Worm (Caenorhabditis elegans) whole organism, young adult: Measurements from ENCODE around the gene B0464.9.

Source experiments
- B0336.3 ChIP-seq: fragments of 200-800 bp; sonication (Bioruptor generic); IDR thresholded peaks from 2 replicates; pipeline ENCODE4 v1.3.6; 2022; ENCODE audit warnings: missing genetic modification characterization, missing compliant biosample characterization
- F33H1.4 ChIP-seq: fragments of 200-800 bp; sonication (Bioruptor generic); IDR thresholded peaks from 2 replicates; pipeline ENCODE4 v1.3.6; 2022; ENCODE audit warnings: missing genetic modification reagents, missing genetic modification characterization, missing compliant biosample characterization
- F49E8.2 ChIP-seq: sonication (generic microtip); optimal IDR thresholded peaks from 3 replicates; lab custom pipeline; 2017; ENCODE audit warnings: missing genetic modification characterization, mild to moderate bottlenecking, missing compliant biosample characterization, antibody characterized with exemption, moderate library complexity; ENCODE audit not compliant: insufficient read depth
- F52B5.7 ChIP-seq: sonication (generic microtip); optimal IDR thresholded peaks from 2 replicates; lab custom pipeline; 2016; ENCODE audit warnings: mild to moderate bottlenecking, missing genetic modification characterization, missing compliant biosample characterization
- K11D2.4 ChIP-seq: fragments of 200-800 bp; sonication (Bioruptor generic); IDR thresholded peaks from 2 replicates; pipeline ENCODE4 v1.3.6; 2022; ENCODE audit warnings: missing genetic modification reagents, missing genetic modification characterization, missing compliant biosample characterization
- K12H6.12 ChIP-seq: fragments of 200-800 bp; sonication (Bioruptor generic); optimal IDR thresholded peaks from 2 replicates; lab custom pipeline; 2018; ENCODE audit warnings: mild to moderate bottlenecking, missing genetic modification characterization, missing compliant biosample characterization
- T07F8.4 ChIP-seq: sonication (generic microtip); optimal IDR thresholded peaks from 2 replicates; lab custom pipeline; 2016; ENCODE audit warnings: mild to moderate bottlenecking, missing genetic modification characterization, moderate library complexity, missing compliant biosample characterization
- Y53F4B.3 ChIP-seq: fragments of 200-800 bp; sonication (Bioruptor generic); IDR thresholded peaks from 2 replicates; pipeline ENCODE4 v1.3.6; 2022; ENCODE audit warnings: missing genetic modification reagents, missing genetic modification characterization, missing compliant biosample characterization
- ZK185.1 ChIP-seq: sonication (generic microtip); optimal IDR thresholded peaks from 2 replicates; lab custom pipeline; 2016; ENCODE audit warnings: mild to moderate bottlenecking, missing genetic modification characterization, missing compliant biosample characterization; ENCODE audit not compliant: poor library complexity, severe bottlenecking
- akir-1 ChIP-seq: fragments of 200-800 bp; sonication (Bioruptor generic); optimal IDR thresholded peaks from 2 replicates; lab custom pipeline; 2018; ENCODE audit warnings: mild to moderate bottlenecking, missing genetic modification characterization, moderate library complexity, missing compliant biosample characterization
- ama-1 ChIP-seq, 3 experiments: fragments of 150-350 bp in 1 of 3; sonication (generic microtip) in 2 of 3; optimal IDR thresholded peaks; 2 replicates each; lab custom pipeline; 2014 to 2018; ENCODE audit warnings: missing biosample characterization in 2 of 3, missing genetic modification characterization in 2 of 3, missing genetic modification reagents in 2 of 3
- atf-7 ChIP-seq: sonication (generic microtip); optimal IDR thresholded peaks from 2 replicates; lab custom pipeline; 2017; ENCODE audit warnings: mild to moderate bottlenecking, missing genetic modification characterization, missing compliant biosample characterization
- athp-1 ChIP-seq: sonication (generic microtip); optimal IDR thresholded peaks from 2 replicates; lab custom pipeline; 2017; ENCODE audit warnings: mild to moderate bottlenecking, missing genetic modification characterization, missing compliant biosample characterization
- bed-1 ChIP-seq: fragments of 200-800 bp; sonication (Bioruptor generic); IDR thresholded peaks from 2 replicates; pipeline ENCODE4 v1.3.6; 2022; ENCODE audit warnings: missing genetic modification reagents, missing genetic modification characterization, missing compliant biosample characterization
- cebp-1 ChIP-seq, 2 experiments: fragments of 200-800 bp in 1 of 2; sonication (Bioruptor generic) in 1 of 2; sonication (generic microtip) in 1 of 2; IDR thresholded peaks in 1 of 2; optimal IDR thresholded peaks in 1 of 2; 2 replicates each; pipeline versions ENCODE4 v1.3.6 to Lab custom; 2017 to 2022; ENCODE audit warnings: missing compliant biosample characterization in 2 of 2, missing genetic modification characterization in 2 of 2, mild to moderate bottlenecking in 1 of 2, missing genetic modification reagents in 1 of 2, moderate library complexity in 1 of 2
- ceh-100 ChIP-seq: fragments of 200-800 bp; sonication (Bioruptor generic); IDR thresholded peaks from 2 replicates; pipeline ENCODE4 v1.3.6; 2022; ENCODE audit warnings: missing genetic modification reagents, missing genetic modification characterization, missing compliant biosample characterization
- dox-1 ChIP-seq: fragments of 200-800 bp; sonication (Bioruptor generic); IDR thresholded peaks from 2 replicates; pipeline ENCODE4 v1.3.6; 2022; ENCODE audit warnings: missing genetic modification reagents, missing genetic modification characterization, missing compliant biosample characterization
- egrh-3 ChIP-seq: fragments of 200-800 bp; sonication (Bioruptor generic); IDR thresholded peaks from 2 replicates; pipeline ENCODE4 v1.3.6; 2022; ENCODE audit warnings: missing genetic modification reagents, missing genetic modification characterization, missing compliant biosample characterization
- lin-35 ChIP-seq, 3 experiments: fragments of 150-350 bp in 2 of 3; sonication (generic microtip) in 1 of 3; optimal IDR thresholded peaks; 2 replicates each; lab custom pipeline; 2014 to 2018; ENCODE audit warnings: missing biosample characterization in 3 of 3, missing genetic modification characterization in 3 of 3, missing genetic modification reagents in 3 of 3
- lin-54 ChIP-seq: fragments of 200-800 bp; sonication (Bioruptor generic); optimal IDR thresholded peaks from 2 replicates; lab custom pipeline; 2018; ENCODE audit warnings: mild to moderate bottlenecking, missing genetic modification characterization, missing compliant biosample characterization
- lsl-1 ChIP-seq: fragments of 200-800 bp; sonication (Bioruptor generic); optimal IDR thresholded peaks from 2 replicates; lab custom pipeline; 2018; ENCODE audit warnings: mild to moderate bottlenecking, missing genetic modification characterization, moderate library complexity, missing compliant biosample characterization
- lsy-27 ChIP-seq: sonication (generic microtip); optimal IDR thresholded peaks from 2 replicates; lab custom pipeline; 2017; ENCODE audit warnings: missing genetic modification characterization, mild to moderate bottlenecking, missing compliant biosample characterization, antibody characterized with exemption, missing genotype, borderline replicate concordance; ENCODE audit not compliant: insufficient read depth
- madf-6 ChIP-seq: fragments of 200-800 bp; sonication (Bioruptor generic); IDR thresholded peaks from 2 replicates; pipeline ENCODE4 v1.3.6; 2022; ENCODE audit warnings: missing genetic modification reagents, missing genetic modification characterization, missing compliant biosample characterization
- madf-8 ChIP-seq: fragments of 200-800 bp; sonication (Bioruptor generic); conservative IDR thresholded peaks from 2 replicates; pipeline ENCODE4 v1.3.6; 2022; ENCODE audit warnings: missing genetic modification reagents, missing genetic modification characterization, missing compliant biosample characterization
- mcd-1 ChIP-seq: fragments of 200-800 bp; sonication (Bioruptor generic); IDR thresholded peaks from 2 replicates; pipeline ENCODE4 v1.3.6; 2022; ENCODE audit warnings: missing genetic modification reagents, missing genetic modification characterization, missing compliant biosample characterization
- nhr-80 ChIP-seq: sonication (generic microtip); optimal IDR thresholded peaks from 2 replicates; lab custom pipeline; 2016; ENCODE audit warnings: missing genetic modification characterization, missing compliant biosample characterization
- pbrm-1 ChIP-seq: fragments of 200-800 bp; sonication (Bioruptor generic); IDR thresholded peaks from 2 replicates; pipeline ENCODE4 v1.3.6; 2022; ENCODE audit warnings: missing genetic modification reagents, missing genetic modification characterization, missing compliant biosample characterization
- rec-8 ChIP-seq, 2 experiments: sonication (generic microtip); optimal IDR thresholded peaks; 2 replicates each; lab custom pipeline; 2016; ENCODE audit warnings: mild to moderate bottlenecking in 2 of 2, missing genetic modification characterization in 2 of 2, missing genetic modification reagents in 2 of 2, missing genotype in 2 of 2, missing biosample characterization in 1 of 2, missing compliant biosample characterization in 1 of 2, moderate library complexity in 1 of 2
- repo-1 ChIP-seq: sonication (generic microtip); optimal IDR thresholded peaks from 2 replicates; lab custom pipeline; 2017; ENCODE audit warnings: mild to moderate bottlenecking, missing genetic modification characterization, missing compliant biosample characterization
- snpc-1.3 ChIP-seq: sonication (generic microtip); optimal IDR thresholded peaks from 2 replicates; lab custom pipeline; 2017; ENCODE audit warnings: missing genetic modification characterization, mild to moderate bottlenecking, missing compliant biosample characterization, antibody characterized with exemption, moderate library complexity, missing genotype, missing genetic modification reagents; ENCODE audit not compliant: insufficient read depth
- snpc-3.4 ChIP-seq: sonication (generic microtip); optimal IDR thresholded peaks from 2 replicates; lab custom pipeline; 2017; ENCODE audit warnings: missing genetic modification characterization, mild to moderate bottlenecking, missing compliant biosample characterization, antibody characterized with exemption, moderate library complexity, missing genotype, missing genetic modification reagents
- snpc-4 ChIP-seq, 5 experiments: fragments of 150-350 bp in 1 of 5; sonication (generic microtip) in 4 of 5; optimal IDR thresholded peaks; 2 replicates each; lab custom pipeline; 2014 to 2018; ENCODE audit warnings: missing genetic modification characterization in 5 of 5, missing biosample characterization in 3 of 5, antibody characterized with exemption in 2 of 5, mild to moderate bottlenecking in 2 of 5, missing compliant biosample characterization in 2 of 5, missing genotype in 2 of 5, moderate library complexity in 2 of 5, missing genetic modification reagents in 1 of 5
- sptf-2 ChIP-seq: fragments of 200-800 bp; sonication (Bioruptor generic); optimal IDR thresholded peaks from 2 replicates; lab custom pipeline; 2018; ENCODE audit warnings: mild to moderate bottlenecking, missing genetic modification characterization, missing compliant biosample characterization
- tbx-9 ChIP-seq: sonication (generic microtip); optimal IDR thresholded peaks from 2 replicates; lab custom pipeline; 2016; ENCODE audit warnings: borderline replicate concordance, missing genetic modification characterization, inconsistent platforms, missing compliant biosample characterization
- tlf-1 ChIP-seq: fragments of 200-800 bp; sonication (Bioruptor generic); optimal IDR thresholded peaks from 2 replicates; lab custom pipeline; 2018; ENCODE audit warnings: mild to moderate bottlenecking, missing genetic modification characterization, missing compliant biosample characterization
- unc-130 ChIP-seq: sonication (generic microtip); optimal IDR thresholded peaks from 2 replicates; lab custom pipeline; 2016; ENCODE audit warnings: missing genetic modification reagents, missing genetic modification characterization, missing compliant biosample characterization
- zfh-2 ChIP-seq: fragments of 200-800 bp; sonication (Bioruptor generic); conservative IDR thresholded peaks from 2 replicates; pipeline ENCODE4 v1.3.6; 2022; ENCODE audit warnings: missing genetic modification reagents, missing genetic modification characterization, missing compliant biosample characterization
- ztf-18 ChIP-seq: sonication (generic microtip); optimal IDR thresholded peaks from 2 replicates; lab custom pipeline; 2016; ENCODE audit warnings: missing genotype, mild to moderate bottlenecking, missing genetic modification characterization, missing compliant biosample characterization
- ztf-22 ChIP-seq: fragments of 200-800 bp; sonication (Bioruptor generic); optimal IDR thresholded peaks from 2 replicates; lab custom pipeline; 2018; ENCODE audit warnings: mild to moderate bottlenecking, missing genetic modification characterization, moderate library complexity, missing compliant biosample characterization

B0464.9 gene

ce11 chrIII:9467095-9467494 lies 1.5 kb downstream of the B0464.9 start, which contains the start of gene baf-1 (continued):
- peak; percentile 15 for TF ChIP-seq snpc-1.3
- peak; percentile 76 for TF ChIP-seq dox-1 (GFP tag; lab: Robert Waterston, UW)
- peak; percentile 25 for TF ChIP-seq unc-130 (GFP tag; lab: Kevin White, UChicago)
- TF ChIP-seq madf-8 (GFP tag; lab: Robert Waterston, UW), result 0 out of 2 replicates have a peak, but pooled peaks have one; percentile 15
- TF ChIP-seq lin-35 (GFP tag; optimal IDR thresholded peaks at IDR 0.05; lab: Kevin White, UChicago), result peak in 1 of 3 experiments; percentile 51
- TF ChIP-seq atf-7 (tag; lab: Kevin White, UChicago), result peak; percentile 10
- TF ChIP-seq F33H1.4 (GFP tag; lab: Robert Waterston, UW), result no peak
- 0 out of 2 replicates have a peak, but pooled peaks have one; percentile 16 for TF ChIP-seq pbrm-1 (GFP tag; lab: Robert Waterston, UW)
- TF ChIP-seq tlf-1 (GFP tag; lab: Kevin White, UChicago), result peak; percentile 7
- no peak for TF ChIP-seq athp-1 (tag; lab: Kevin White, UChicago)
- 0 out of 2 replicates have a peak, but pooled peaks have one; percentile 37 for TF ChIP-seq B0336.3 (GFP tag; lab: Robert Waterston, UW)
- TF ChIP-seq snpc-4 (GFP tag; optimal IDR thresholded peaks at IDR 0.05; lab: Kevin White, UChicago), result no peak
- peak in 2 of 4 experiments; percentile 38 to 41 for TF ChIP-seq snpc-4 (tag; optimal IDR thresholded peaks at IDR 0.05; lab: Kevin White, UChicago)
- TF ChIP-seq lsl-1 (GFP tag; lab: Kevin White, UChicago), result peak; percentile 44
- peak; percentile 11 for TF ChIP-seq snpc-3.4 (tag; lab: Kevin White, UChicago)
- TF ChIP-seq madf-6 (GFP tag; lab: Robert Waterston, UW), result peak; percentile 65
- TF ChIP-seq F52B5.7 (tag; lab: Kevin White, UChicago), result no peak
- TF ChIP-seq lin-54 (GFP tag; lab: Kevin White, UChicago), result peak; percentile 65
- no peak for TF ChIP-seq T07F8.4 (tag; lab: Kevin White, UChicago)
- peak; percentile 20 for TF ChIP-seq F49E8.2 (tag; lab: Kevin White, UChicago)
- peak; percentile 33 for TF ChIP-seq ztf-18 (tag; lab: Kevin White, UChicago)

ce11 chrIII:9467857-9468256 lies 2.3 kb downstream of the B0464.9 start, which contains the start of gene tag-342:
Gene tag-342, plus strand, starts transcription at chrIII:9468157.
- TF ChIP-seq sptf-2 (GFP tag; lab: Kevin White, UChicago) (no peak), rec-8 (tag; optimal IDR thresholded peaks at IDR 0.05; lab: Kevin White, UChicago) (no peak), K12H6.12 (no peak), bed-1 (GFP tag; lab: Robert Waterston, UW) (no peak), nhr-80 (no peak), lin-35 (GFP tag; optimal IDR thresholded peaks at IDR 0.05; lab: Kevin White, UChicago) (no peak), Y53F4B.3 (GFP tag; lab: Robert Waterston, UW) (no peak), egrh-3 (no peak)

ce11 chrIII:9471996-9472395 lies 6.4 kb downstream of the B0464.9 start:
- TF ChIP-seq ztf-22 (GFP tag; lab: Kevin White, UChicago), result no peak
- TF ChIP-seq pbrm-1 (GFP tag; lab: Robert Waterston, UW), result no peak
- TF ChIP-seq F49E8.2 (tag; lab: Kevin White, UChicago), result no peak
- no peak for TF ChIP-seq tbx-9 (tag; lab: Kevin White, UChicago)
- no peak for TF ChIP-seq ZK185.1 (tag; lab: Kevin White, UChicago)
- no peak for TF ChIP-seq repo-1 (tag; lab: Kevin White, UChicago)
- TF ChIP-seq zfh-2 (GFP tag; lab: Robert Waterston, UW), result no peak
- no peak for TF ChIP-seq lsy-27
- no peak for TF ChIP-seq ama-1 (optimal IDR thresholded peaks at IDR 0.05; lab: Kevin White, UChicago)
- no peak for TF ChIP-seq ama-1 (GFP tag; optimal IDR thresholded peaks at IDR 0.05; lab: Kevin White, UChicago)
- TF ChIP-seq snpc-1.3, result no peak
- TF ChIP-seq K11D2.4 (GFP tag; lab: Robert Waterston, UW), result no peak
- TF ChIP-seq cebp-1 (GFP tag; IDR thresholded peaks at IDR 0.05; lab: Robert Waterston, UW), result no peak
- no peak for TF ChIP-seq cebp-1 (tag; optimal IDR thresholded peaks at IDR 0.05; lab: Kevin White, UChicago)
- no peak for TF ChIP-seq atf-7 (tag; lab: Kevin White, UChicago)
- no peak for TF ChIP-seq mcd-1
- TF ChIP-seq akir-1 (GFP tag; lab: Kevin White, UChicago), result no peak
- TF ChIP-seq ceh-100 (GFP tag; lab: Robert Waterston, UW), result no peak
